Fruit fly (Drosophila melanogaster) whole organism, wandering third instar larva: ENCODE data around the gene pot.

Experiments used
- Abd-B ChIP-seq: fragments of >200 bp; optimal IDR thresholded peaks from 2 replicates; lab custom pipeline; 2017; ENCODE audit warnings: missing biosample characterization, missing genetic modification characterization
- Hr78 ChIP-seq: fragments of >200 bp; optimal IDR thresholded peaks from 2 replicates; lab custom pipeline; 2017; ENCODE audit warnings: missing biosample characterization, missing genetic modification characterization
- Hr83 ChIP-seq: fragments of 200-300 bp; sonication (Bioruptor generic); optimal IDR thresholded peaks from 2 replicates; lab custom pipeline; 2016; ENCODE audit warnings: missing biosample characterization, mild to moderate bottlenecking, missing genetic modification characterization, moderate library complexity; ENCODE audit not compliant: poor library complexity, severe bottlenecking
- Myc ChIP-seq: fragments of >200 bp; optimal IDR thresholded peaks from 2 replicates; lab custom pipeline; 2017
- N ChIP-seq: fragments of >200 bp; optimal IDR thresholded peaks from 2 replicates; lab custom pipeline; 2018; ENCODE audit warnings: missing biosample characterization, missing external identifiers, missing genetic modification characterization
- OdsH ChIP-seq: fragments of 200-800 bp; sonication (Bioruptor generic); optimal IDR thresholded peaks from 2 replicates; lab custom pipeline; 2016; ENCODE audit warnings: missing biosample characterization, mild to moderate bottlenecking, missing genetic modification characterization
- fru ChIP-seq: fragments of 200-800 bp; sonication (Bioruptor generic); optimal IDR thresholded peaks from 3 replicates; lab custom pipeline; 2016; ENCODE audit warnings: missing biosample characterization, mild to moderate bottlenecking, missing genetic modification characterization
- rgr ChIP-seq: fragments of 200-800 bp; sonication (Bioruptor generic); optimal IDR thresholded peaks from 3 replicates; lab custom pipeline; 2016; ENCODE audit warnings: missing biosample characterization, mild to moderate bottlenecking, missing genetic modification characterization
- sv ChIP-seq: fragments of 200-800 bp; sonication (Bioruptor generic); optimal IDR thresholded peaks from 3 replicates; lab custom pipeline; 2016; ENCODE audit warnings: missing biosample characterization, missing genetic modification characterization
- tai ChIP-seq: sonication (Bioruptor generic); optimal IDR thresholded peaks from 2 replicates; lab custom pipeline; 2016; ENCODE audit warnings: missing biosample characterization, missing genetic modification characterization
- woc ChIP-seq: sonication (Bioruptor generic); optimal IDR thresholded peaks from 2 replicates; lab custom pipeline; 2016; ENCODE audit warnings: missing biosample characterization, mild to moderate bottlenecking, missing genetic modification characterization

dm6 chrX:11922650-11923237 lies 5.7 kb upstream of the pot start:
- TF ChIP-seq tai (GFP tag; lab: Kevin White, UChicago) (no peak), woc (no peak), N (GFP tag; lab: Kevin White, UChicago) (no peak), Hr78 (GFP tag; lab: Kevin White, UChicago) (no peak), Abd-B (GFP tag; lab: Kevin White, UChicago) (no peak), fru (GFP tag; lab: Kevin White, UChicago) (no peak), sv (GFP tag; lab: Kevin White, UChicago) (no peak), Hr83 (GFP tag; lab: Kevin White, UChicago) (no peak), Myc (lab: Kevin White, UChicago) (no peak), OdsH (GFP tag; lab: Kevin White, UChicago) (no peak), rgr (GFP tag; lab: Kevin White, UChicago) (no peak)
